Worm (Caenorhabditis elegans) whole organism, L4/young adult: Measurements from ENCODE around the gene emb-4.
A peak's percentile ranks its signal among the peaks of the same experiment; 100 is the strongest.

Source experiments
- W03F9.2 ChIP-seq: fragments of 150-350 bp; optimal IDR thresholded peaks from 2 replicates; lab custom pipeline; 2014; ENCODE audit warnings: missing biosample characterization, missing genetic modification characterization
- dao-5 ChIP-seq: sonication (generic microtip); optimal IDR thresholded peaks from 2 replicates; lab custom pipeline; 2016; ENCODE audit warnings: missing genotype, missing genetic modification characterization, moderate library complexity, missing compliant biosample characterization
- him-1 ChIP-seq: sonication (generic microtip); optimal IDR thresholded peaks from 2 replicates; lab custom pipeline; 2016; ENCODE audit warnings: missing genotype, missing genetic modification reagents, missing genetic modification characterization, missing compliant biosample characterization

Gene emb-4

ce11 chrV:18894924-18895388 lies at the start of gene emb-4:
Gene emb-4, minus strand, starts transcription at chrV:18894974.
- TF ChIP-seq W03F9.2 (peak; percentile 55), dao-5 (no peak), him-1 (tag; lab: Kevin White, UChicago) (no peak)

- TF ChIP-seq dao-5: no peak
- TF ChIP-seq W03F9.2: no peak
- TF ChIP-seq him-1 (tag; lab: Kevin White, UChicago): no peak
Observed at ce11 chrV:18940341-18940740, 45.6 kb upstream of the emb-4 start, which contains the start of gene Y80D3A.8. Gene Y80D3A.8, plus strand, starts transcription at chrV:18940641.

ce11 chrV:18937578-18937977 lies 42.8 kb upstream of the emb-4 start:
- TF ChIP-seq him-1 (tag; lab: Kevin White, UChicago): no peak
- no peak for TF ChIP-seq dao-5
- no peak for TF ChIP-seq W03F9.2

ce11 chrV:18934539-18934938 lies 39.8 kb upstream of the emb-4 start:
- no peak for TF ChIP-seq dao-5
- no peak for TF ChIP-seq him-1 (tag; lab: Kevin White, UChicago)
- TF ChIP-seq W03F9.2: no peak

ce11 chrV:18931279-18931678 lies 36.5 kb upstream of the emb-4 start, which contains the start of gene ptr-22:
Gene ptr-22, minus strand, starts transcription at chrV:18931379.
- TF ChIP-seq W03F9.2: no peak
- no peak for TF ChIP-seq him-1 (tag; lab: Kevin White, UChicago)

- TF ChIP-seq dao-5 (no peak), W03F9.2 (no peak), him-1 (tag; lab: Kevin White, UChicago) (no peak)
Observed at ce11 chrV:18930748-18931147, 36.0 kb upstream of the emb-4 start.

ce11 chrV:18917396-18917795 lies 22.6 kb upstream of the emb-4 start:
- TF ChIP-seq dao-5: no peak
- no peak for TF ChIP-seq him-1 (tag; lab: Kevin White, UChicago)
- no peak for TF ChIP-seq W03F9.2

- TF ChIP-seq W03F9.2 (no peak), him-1 (tag; lab: Kevin White, UChicago) (no peak), dao-5 (no peak)
Observed at ce11 chrV:18913120-18913519, 18.3 kb upstream of the emb-4 start.

- TF ChIP-seq W03F9.2: no peak
- no peak for TF ChIP-seq him-1 (tag; lab: Kevin White, UChicago)
- no peak for TF ChIP-seq dao-5
Observed at ce11 chrV:18912555-18912954, 17.8 kb upstream of the emb-4 start.

- TF ChIP-seq W03F9.2 (no peak), him-1 (tag; lab: Kevin White, UChicago) (no peak), dao-5 (no peak)
Observed at ce11 chrV:18911736-18912135, 17.0 kb upstream of the emb-4 start, which contains the start of gene cyp-42A1. Gene cyp-42A1, plus strand, starts transcription at chrV:18912036.

ce11 chrV:18909682-18910081 lies 14.9 kb upstream of the emb-4 start:
- no peak for TF ChIP-seq W03F9.2
- no peak for TF ChIP-seq dao-5
- TF ChIP-seq him-1 (tag; lab: Kevin White, UChicago): no peak

ce11 chrV:18907519-18907918 lies 12.7 kb upstream of the emb-4 start:
- TF ChIP-seq him-1 (tag; lab: Kevin White, UChicago): no peak
- TF ChIP-seq W03F9.2: no peak
- TF ChIP-seq dao-5: no peak

- no peak for TF ChIP-seq him-1 (tag; lab: Kevin White, UChicago)
- no peak for TF ChIP-seq dao-5
- no peak for TF ChIP-seq W03F9.2
Observed at ce11 chrV:18903472-18903871, 8.7 kb upstream of the emb-4 start, which contains the start of gene mihp-2. Gene mihp-2, plus strand, starts transcription at chrV:18903772.

- TF ChIP-seq him-1 (tag; lab: Kevin White, UChicago) (no peak), W03F9.2 (no peak), dao-5 (no peak)
Observed at ce11 chrV:18901530-18901929, 6.8 kb upstream of the emb-4 start.

- TF ChIP-seq W03F9.2: no peak
- no peak for TF ChIP-seq him-1 (tag; lab: Kevin White, UChicago)
- TF ChIP-seq dao-5: no peak
Observed at ce11 chrV:18900437-18900836, 5.7 kb upstream of the emb-4 start, which contains the start of gene nhr-243. Gene nhr-243, minus strand, starts transcription at chrV:18900537.

- no peak for TF ChIP-seq him-1 (tag; lab: Kevin White, UChicago)
- TF ChIP-seq W03F9.2: no peak
- TF ChIP-seq dao-5: no peak
Observed at ce11 chrV:18873833-18874232, 20.9 kb downstream of the emb-4 start, which contains the start of gene ceh-51. Gene ceh-51, plus strand, starts transcription at chrV:18874133.
